Worm (Caenorhabditis elegans): Measurements from ENCODE around the gene nhr-61.

DNA sequence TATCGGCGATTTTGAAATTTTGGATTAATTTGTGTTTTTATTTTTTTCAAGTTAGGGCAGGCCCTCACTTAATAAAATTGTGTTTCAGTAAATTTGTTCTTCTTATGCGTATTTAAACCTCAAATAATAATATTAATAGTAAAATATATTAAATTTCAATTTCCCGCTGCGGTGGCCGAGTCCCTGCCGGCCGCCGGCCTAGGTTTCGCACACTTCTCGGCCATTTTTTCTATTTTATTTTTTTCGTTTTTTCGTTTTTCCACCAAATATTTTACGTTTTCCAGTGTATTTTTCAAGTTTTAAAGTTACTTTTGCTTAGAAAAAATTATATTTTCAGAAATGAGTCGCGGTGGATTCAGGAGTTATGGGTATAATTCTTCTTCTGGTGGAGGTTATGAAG, 38.6 kb upstream of the nhr-61 start, which contains the start of gene rbm-28:
- TF ChIP-seq dao-5 (tag; optimal IDR thresholded peaks at IDR 0.05) (no peak), him-1 (tag; optimal IDR thresholded peaks at IDR 0.05) (no peak), W03F9.2 (tag; optimal IDR thresholded peaks at IDR 0.05) (peak; percentile 33)
